Fruit fly (Drosophila melanogaster) whole organism, adult: ENCODE data around the gene CecC.
A peak's percentile ranks its signal among the peaks of the same experiment; 100 is the strongest.

Experiments
- CG11617 ChIP-seq: fragments of 200-800 bp; sonication (Bioruptor generic); optimal IDR thresholded peaks from 2 replicates; lab custom pipeline; 2017; ENCODE audit warnings: mild to moderate bottlenecking, missing biosample characterization, missing genetic modification reagents, missing genetic modification characterization
- CG12768 ChIP-seq: fragments of 200-800 bp; sonication (Bioruptor generic); optimal IDR thresholded peaks from 2 replicates; lab custom pipeline; 2017; ENCODE audit warnings: missing biosample characterization, missing genetic modification characterization, mild to moderate bottlenecking, moderate library complexity, missing genetic modification reagents
- CG14711 ChIP-seq: fragments of 200-800 bp; sonication (Bioruptor generic); optimal IDR thresholded peaks from 2 replicates; lab custom pipeline; 2018; ENCODE audit warnings: missing biosample characterization, mild to moderate bottlenecking, missing genetic modification characterization, moderate library complexity
- CG1620 ChIP-seq: fragments of 200-800 bp; sonication (Bioruptor generic); optimal IDR thresholded peaks from 2 replicates; lab custom pipeline; 2016; ENCODE audit warnings: missing biosample characterization, missing genetic modification characterization
- CG33017 ChIP-seq: fragments of 200-800 bp; sonication (Bioruptor generic); optimal IDR thresholded peaks from 2 replicates; lab custom pipeline; 2018; ENCODE audit warnings: missing biosample characterization, mild to moderate bottlenecking, missing genetic modification characterization, moderate library complexity
- CG5204 ChIP-seq: fragments of 200-800 bp; sonication (Bioruptor generic); optimal IDR thresholded peaks from 2 replicates; lab custom pipeline; 2016; ENCODE audit warnings: missing biosample characterization, missing genetic modification characterization
- CG7045 ChIP-seq: fragments of 200-800 bp; sonication (Bioruptor generic); optimal IDR thresholded peaks from 2 replicates; lab custom pipeline; 2017; ENCODE audit warnings: missing biosample characterization, mild to moderate bottlenecking, missing genetic modification characterization
- CG7101 ChIP-seq: fragments of 200-800 bp; sonication (Bioruptor generic); optimal IDR thresholded peaks from 2 replicates; lab custom pipeline; 2018; ENCODE audit warnings: missing biosample characterization, mild to moderate bottlenecking, missing genetic modification characterization, moderate library complexity
- Clk ChIP-seq: fragments of 200-800 bp; sonication (Bioruptor generic); optimal IDR thresholded peaks from 2 replicates; lab custom pipeline; 2017; ENCODE audit warnings: missing biosample characterization, missing genetic modification characterization
- Crg-1 ChIP-seq: fragments of 200-800 bp; sonication (Bioruptor generic); optimal IDR thresholded peaks from 2 replicates; lab custom pipeline; 2016; ENCODE audit warnings: missing biosample characterization, missing genetic modification characterization
- Hr96 ChIP-seq: fragments of 200-800 bp; sonication (Bioruptor generic); optimal IDR thresholded peaks from 2 replicates; lab custom pipeline; 2016; ENCODE audit warnings: missing biosample characterization, missing genetic modification characterization
- Mnt ChIP-seq: fragments of 200-800 bp; sonication (Bioruptor generic); optimal IDR thresholded peaks from 2 replicates; lab custom pipeline; 2016; ENCODE audit warnings: missing biosample characterization, mild to moderate bottlenecking, missing genetic modification characterization
- bab1 ChIP-seq: fragments of 200-800 bp; sonication (Bioruptor generic); optimal IDR thresholded peaks from 3 replicates; lab custom pipeline; 2019; ENCODE audit warnings: missing biosample characterization, mild to moderate bottlenecking, missing genetic modification characterization, moderate library complexity
- cic ChIP-seq: fragments of 200-800 bp; sonication (Bioruptor generic); optimal IDR thresholded peaks from 2 replicates; lab custom pipeline; 2017; ENCODE audit warnings: missing biosample characterization, mild to moderate bottlenecking, missing genetic modification characterization, moderate library complexity
- cnc ChIP-seq, 2 experiments: fragments of >200 bp; optimal IDR thresholded peaks; 2 replicates each; lab custom pipeline; 2017
- kay ChIP-seq: fragments of 200-800 bp; sonication (Bioruptor generic); peaks from one replicate; lab custom pipeline; 2016; ENCODE audit warnings: missing biosample characterization, missing genetic modification characterization, borderline replicate concordance
- ovo ChIP-seq: fragments of 200-800 bp; sonication (Bioruptor generic); optimal IDR thresholded peaks from 2 replicates; lab custom pipeline; 2016; ENCODE audit warnings: missing biosample characterization, missing genetic modification characterization
- pad ChIP-seq: fragments of 200-800 bp; sonication (Bioruptor generic); optimal IDR thresholded peaks from 3 replicates; lab custom pipeline; 2017; ENCODE audit warnings: missing biosample characterization, missing genetic modification characterization, mild to moderate bottlenecking, moderate library complexity, missing genetic modification reagents
- tj ChIP-seq: fragments of 200-800 bp; sonication (Bioruptor generic); optimal IDR thresholded peaks from 3 replicates; lab custom pipeline; 2017; ENCODE audit warnings: missing biosample characterization, mild to moderate bottlenecking, missing genetic modification characterization, moderate library complexity
- toe ChIP-seq: fragments of 200-800 bp; sonication (Bioruptor generic); optimal IDR thresholded peaks from 2 replicates; lab custom pipeline; 2016; ENCODE audit warnings: missing biosample characterization, missing genetic modification characterization

CecC gene

dm6 chr3R:30198793-30199192 is 17.5 kb upstream of the CecC start:
- TF ChIP-seq CG33017 (tag; lab: Kevin White, UChicago) (no peak), ovo (GFP tag; lab: Kevin White, UChicago) (no peak), tj (GFP tag; lab: Kevin White, UChicago) (no peak), Clk (no peak), CG1620 (GFP tag; lab: Kevin White, UChicago) (no peak), pad (GFP tag; lab: Kevin White, UChicago) (no peak), Mnt (GFP tag; lab: Kevin White, UChicago) (no peak), kay (no peak), cic (no peak), cnc (optimal IDR thresholded peaks at IDR 0.05; lab: Kevin White, UChicago) (no peak), CG12768 (GFP tag; lab: Kevin White, UChicago) (no peak), Hr96 (GFP tag; lab: Kevin White, UChicago) (no peak), CG5204 (GFP tag; lab: Kevin White, UChicago) (no peak), CG14711 (tag; lab: Kevin White, UChicago) (no peak), CG7045 (GFP tag; lab: Kevin White, UChicago) (no peak), CG7101 (no peak)

DNA sequence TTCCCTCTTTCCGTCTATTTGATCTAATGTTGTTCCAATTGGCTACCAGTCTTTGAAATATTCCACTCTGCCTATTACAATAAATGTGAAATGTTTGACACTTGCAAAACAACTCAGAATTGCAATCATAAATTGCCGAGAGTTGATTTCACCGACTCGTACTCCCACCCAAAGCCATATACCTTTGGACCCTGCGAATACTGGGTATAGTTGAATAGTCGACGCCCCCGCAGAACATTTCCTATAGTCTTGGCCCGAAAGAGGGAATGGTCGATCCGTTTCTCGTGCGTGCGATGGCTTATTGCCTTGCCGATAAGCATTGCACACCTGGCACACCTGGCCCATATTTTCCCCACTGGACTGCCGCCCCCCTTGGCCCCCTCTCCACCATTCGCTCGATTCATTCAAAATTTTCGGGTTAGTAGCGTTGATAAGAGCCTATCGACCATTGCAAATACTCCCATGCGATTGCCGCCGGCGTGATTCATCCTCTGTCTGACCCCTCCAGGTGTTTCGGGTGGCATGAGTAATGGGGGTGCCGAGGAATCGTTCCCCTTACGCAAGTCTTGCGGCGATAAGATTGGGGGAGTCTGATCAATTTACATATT is 16.1 kb upstream of the CecC start:
- TF ChIP-seq CG12768 (GFP tag; lab: Kevin White, UChicago) (no peak), CG7101 (no peak), cnc (optimal IDR thresholded peaks at IDR 0.05; lab: Kevin White, UChicago) (no peak), pad (GFP tag; lab: Kevin White, UChicago) (no peak), tj (GFP tag; lab: Kevin White, UChicago) (no peak), Crg-1 (GFP tag; lab: Kevin White, UChicago) (no peak), CG1620 (GFP tag; lab: Kevin White, UChicago) (no peak), kay (peak; percentile 61), CG33017 (tag; lab: Kevin White, UChicago) (no peak), ovo (GFP tag; lab: Kevin White, UChicago) (no peak), cic (peak; percentile 12)

DNA sequence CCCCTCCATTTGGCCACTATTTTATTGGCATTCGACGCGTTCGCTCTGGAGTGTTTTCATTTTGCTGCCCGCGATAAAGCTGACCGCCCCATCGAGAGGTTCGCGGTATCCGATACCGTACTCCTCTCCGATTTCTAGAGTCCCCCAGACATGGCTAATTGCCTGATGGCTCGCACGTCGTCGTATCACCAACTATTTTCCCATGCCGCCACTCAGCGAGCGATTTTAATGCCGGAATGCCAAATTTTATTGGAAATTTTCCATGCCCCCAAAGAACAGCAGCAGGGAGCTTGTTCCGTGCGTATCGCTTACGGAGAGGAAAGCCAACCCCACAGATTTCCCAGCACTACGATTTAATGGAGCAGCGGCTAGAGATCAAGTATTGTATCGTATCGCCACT is 15.2 kb upstream of the CecC start:
- TF ChIP-seq cic = peak; percentile 39
- TF ChIP-seq Clk = no peak
- TF ChIP-seq CG12768 (GFP tag; lab: Kevin White, UChicago) = peak; percentile 4
- TF ChIP-seq Mnt (GFP tag; lab: Kevin White, UChicago) = peak; percentile 29
- no peak for TF ChIP-seq ovo (GFP tag; lab: Kevin White, UChicago)
- peak; percentile 4 for TF ChIP-seq tj (GFP tag; lab: Kevin White, UChicago)

dm6 chr3R:30202898-30203103 is 13.5 kb upstream of the CecC start, which contains the start of gene CG9743:
Gene CG9743 (minus strand): TSS chr3R:30202998.
- TF ChIP-seq CG7101 (no peak), CG11617 (GFP tag; lab: Kevin White, UChicago) (no peak), CG33017 (tag; lab: Kevin White, UChicago) (no peak), tj (GFP tag; lab: Kevin White, UChicago) (no peak), CG1620 (GFP tag; lab: Kevin White, UChicago) (no peak), cnc (optimal IDR thresholded peaks at IDR 0.05; lab: Kevin White, UChicago) (no peak)

- TF ChIP-seq cic = peak; percentile 69
- TF ChIP-seq CG14711 (tag; lab: Kevin White, UChicago) = peak; percentile 81
- peak; percentile 71 for TF ChIP-seq Mnt (GFP tag; lab: Kevin White, UChicago)
- peak; percentile 84 for TF ChIP-seq Clk
- TF ChIP-seq toe (GFP tag; lab: Kevin White, UChicago) = peak; percentile 91
- TF ChIP-seq CG33017 (tag; lab: Kevin White, UChicago) = peak; percentile 82
- peak; percentile 85 for TF ChIP-seq CG7101
- peak; percentile 76 for TF ChIP-seq bab1 (GFP tag; lab: Kevin White, UChicago)
- peak; percentile 66 for TF ChIP-seq pad (GFP tag; lab: Kevin White, UChicago)
- TF ChIP-seq kay = peak; percentile 45
- TF ChIP-seq Crg-1 (GFP tag; lab: Kevin White, UChicago) = peak; percentile 58
- peak; percentile 57 for TF ChIP-seq tj (GFP tag; lab: Kevin White, UChicago)
- TF ChIP-seq Hr96 (GFP tag; lab: Kevin White, UChicago) = peak; percentile 94
- TF ChIP-seq CG11617 (GFP tag; lab: Kevin White, UChicago) = peak; percentile 91
- no peak for TF ChIP-seq cnc (optimal IDR thresholded peaks at IDR 0.05; lab: Kevin White, UChicago)
- TF ChIP-seq CG7045 (GFP tag; lab: Kevin White, UChicago) = peak; percentile 90
- TF ChIP-seq CG5204 (GFP tag; lab: Kevin White, UChicago) = peak; percentile 87
- TF ChIP-seq CG12768 (GFP tag; lab: Kevin White, UChicago) = peak; percentile 89
- peak; percentile 34 for TF ChIP-seq ovo (GFP tag; lab: Kevin White, UChicago)
- peak; percentile 50 for TF ChIP-seq CG1620 (GFP tag; lab: Kevin White, UChicago)
Measured at dm6 chr3R:30203104-30203986, 12.9 kb upstream of the CecC start.

DNA sequence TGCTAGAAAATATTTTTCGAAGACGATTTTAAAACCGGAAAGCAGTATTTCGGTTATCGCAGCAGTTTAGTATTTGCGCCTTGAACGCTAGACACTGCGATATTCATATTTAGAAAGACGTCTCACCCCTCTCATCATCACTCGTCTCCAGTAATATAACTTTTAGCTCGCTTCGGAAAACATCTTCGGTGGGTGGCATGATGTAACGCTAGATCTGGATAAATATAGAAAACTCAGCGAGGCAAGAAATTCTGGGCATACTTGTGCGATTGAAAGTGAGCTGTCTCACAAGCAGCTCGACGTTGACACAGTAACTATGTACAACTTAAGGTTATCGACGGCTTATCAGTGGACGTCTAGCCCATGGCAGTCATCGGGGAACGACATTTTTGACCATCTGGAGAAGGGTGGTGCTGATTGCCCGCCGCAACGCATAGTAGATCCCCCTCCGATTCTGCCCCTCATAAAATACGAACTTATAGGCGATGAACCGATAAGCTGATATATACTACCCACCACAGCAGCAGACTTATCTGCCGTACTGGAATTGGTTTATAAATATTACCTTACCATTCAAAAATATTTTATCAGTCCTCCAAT is 12.2 kb upstream of the CecC start:
- TF ChIP-seq tj (GFP tag; lab: Kevin White, UChicago) (no peak), cnc (optimal IDR thresholded peaks at IDR 0.05; lab: Kevin White, UChicago) (no peak), ovo (GFP tag; lab: Kevin White, UChicago) (no peak)
